Worm (Caenorhabditis elegans): ENCODE results near the gene Y51H7C.12.

DNA sequence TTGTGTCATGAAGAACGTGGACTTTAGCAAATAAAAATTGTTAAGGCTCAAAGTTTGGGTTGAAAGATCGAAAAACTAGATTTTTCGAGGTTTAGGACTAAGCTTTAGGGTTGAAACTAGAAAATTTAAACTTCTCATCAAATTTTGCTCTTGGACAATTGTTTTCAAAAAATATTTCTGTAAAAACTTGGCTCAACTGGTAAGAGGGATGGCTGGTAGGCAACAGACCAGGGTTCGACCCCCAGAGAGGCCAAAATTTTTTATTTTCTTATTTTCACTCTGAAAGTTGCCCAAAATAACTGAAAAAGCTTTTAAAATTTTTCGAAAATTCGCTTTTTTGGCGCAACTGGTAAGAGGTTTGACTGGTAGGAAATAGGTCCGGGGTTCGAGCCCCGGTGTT, 28.3 kb upstream of the Y51H7C.12 start:
- no peak for TF ChIP-seq elt-3 (tag; optimal IDR thresholded peaks at IDR 0.05)
- TF ChIP-seq sox-4 (tag; optimal IDR thresholded peaks at IDR 0.05) = no peak
- no peak for TF ChIP-seq mep-1 (tag; optimal IDR thresholded peaks at IDR 0.05)
- TF ChIP-seq efl-1 (optimal IDR thresholded peaks at IDR 0.05) = no peak
- TF ChIP-seq efl-1 (GFP tag; optimal IDR thresholded peaks at IDR 0.05 in 1 of 2) = peak in 1 of 2 experiments; percentile 4
- TF ChIP-seq sup-37 (GFP tag; optimal IDR thresholded peaks at IDR 0.05) = no peak
- no peak for TF ChIP-seq ceh-8 (GFP tag; optimal IDR thresholded peaks at IDR 0.05)
- no peak for TF ChIP-seq nhr-77 (tag; optimal IDR thresholded peaks at IDR 0.05)
- no peak for TF ChIP-seq grh-1 (GFP tag; IDR thresholded peaks at IDR 0.05)
- TF ChIP-seq mdl-1 (tag; optimal IDR thresholded peaks at IDR 0.05) = no peak
- no peak for TF ChIP-seq snpc-4 (tag; optimal IDR thresholded peaks at IDR 0.05)
- no peak for TF ChIP-seq nhr-85 (tag)
- no peak for TF ChIP-seq fkh-10 (GFP tag; optimal IDR thresholded peaks at IDR 0.05)
